Fruit fly (Drosophila melanogaster) whole organism, embryonic: ENCODE data around the gene Tnpo-SR.

Experiments used
- Atf6 ChIP-seq: fragments of 200-800 bp; sonication (Bioruptor generic); IDR thresholded peaks from 2 replicates; pipeline ENCODE4 v1.3.6; 2022; ENCODE audit warnings: missing biosample characterization, missing genetic modification characterization
- Bgb ChIP-seq: fragments of 200-800 bp; sonication (Bioruptor generic); IDR thresholded peaks from 2 replicates; pipeline ENCODE4 v1.3.6; 2022; ENCODE audit warnings: missing biosample characterization, missing genetic modification characterization; ENCODE audit not compliant: partially characterized antibody
- CG11085 ChIP-seq: fragments of 200-800 bp; sonication (Bioruptor generic); IDR thresholded peaks from 2 replicates; pipeline ENCODE4 v1.3.6; 2022; ENCODE audit warnings: missing biosample characterization, missing genetic modification characterization
- CG12104 ChIP-seq: fragments of 200-800 bp; sonication (Bioruptor generic); optimal IDR thresholded peaks from 3 replicates; lab custom pipeline; 2016; ENCODE audit warnings: missing biosample characterization, missing genetic modification characterization
- CG13624 ChIP-seq: fragments of 200-800 bp; sonication (Bioruptor generic); optimal IDR thresholded peaks from 2 replicates; lab custom pipeline; 2016; ENCODE audit warnings: missing biosample characterization, missing genetic modification characterization
- CG15514 ChIP-seq: fragments of 200-800 bp; sonication (Bioruptor generic); optimal IDR thresholded peaks from 3 replicates; lab custom pipeline; 2017; ENCODE audit warnings: missing biosample characterization, missing genetic modification characterization, mild to moderate bottlenecking, moderate library complexity, missing genetic modification reagents
- CG17829 ChIP-seq: fragments of 200-800 bp; optimal IDR thresholded peaks from 2 replicates; lab custom pipeline; 2019; ENCODE audit warnings: missing biosample characterization, mild to moderate bottlenecking, missing genetic modification characterization, moderate library complexity
- CG2889 ChIP-seq: fragments of 200-800 bp; sonication (Bioruptor generic); IDR thresholded peaks from 3 replicates; pipeline ENCODE4 v1.3.6; 2022; ENCODE audit warnings: missing biosample characterization, missing genetic modification characterization
- CG3163 ChIP-seq: fragments of 200-800 bp; sonication (Bioruptor generic); optimal IDR thresholded peaks from 3 replicates; lab custom pipeline; 2016; ENCODE audit warnings: missing biosample characterization, missing genetic modification characterization
- CG34224 ChIP-seq: fragments of 200-800 bp; sonication (Bioruptor generic); IDR thresholded peaks from 3 replicates; pipeline ENCODE4 v1.3.6; 2022; ENCODE audit warnings: missing biosample characterization, missing genetic modification characterization; ENCODE audit not compliant: partially characterized antibody
- CG3838 ChIP-seq: fragments of 200-800 bp; sonication (Bioruptor generic); optimal IDR thresholded peaks from 3 replicates; lab custom pipeline; 2016; ENCODE audit warnings: missing biosample characterization, missing genetic modification characterization
- CG4404 ChIP-seq: fragments of 200-800 bp; sonication (Bioruptor generic); IDR thresholded peaks from 2 replicates; pipeline ENCODE4 v1.3.6; 2022; ENCODE audit warnings: missing biosample characterization, missing genetic modification characterization
- CG4730 ChIP-seq: fragments of 200-800 bp; sonication (Bioruptor generic); IDR thresholded peaks from 2 replicates; pipeline ENCODE4 v1.3.6; 2022; ENCODE audit warnings: missing biosample characterization, missing genetic modification characterization
- CG4854 ChIP-seq: fragments of 200-800 bp; sonication (Bioruptor generic); optimal IDR thresholded peaks from 2 replicates; lab custom pipeline; 2016; ENCODE audit warnings: missing biosample characterization, missing genetic modification characterization, inconsistent platforms
- CG5180 ChIP-seq: fragments of 200-800 bp; sonication (Bioruptor generic); optimal IDR thresholded peaks from 3 replicates; lab custom pipeline; 2017; ENCODE audit warnings: missing biosample characterization, missing genetic modification characterization, mild to moderate bottlenecking, moderate library complexity, missing genetic modification reagents
- CG5953 ChIP-seq: fragments of 200-800 bp; sonication (Bioruptor generic); IDR thresholded peaks from 2 replicates; pipeline ENCODE4 v1.3.6; 2022; ENCODE audit warnings: missing biosample characterization, missing genetic modification characterization
- CG7786 ChIP-seq: fragments of 200-800 bp; sonication (Bioruptor generic); optimal IDR thresholded peaks from 2 replicates; lab custom pipeline; 2016; ENCODE audit warnings: missing biosample characterization, missing genetic modification characterization
- CG8359 ChIP-seq: fragments of 200-800 bp; sonication (Bioruptor generic); optimal IDR thresholded peaks from 2 replicates; lab custom pipeline; 2017; ENCODE audit warnings: missing biosample characterization, mild to moderate bottlenecking, missing genetic modification characterization, borderline replicate concordance
- CG8924 ChIP-seq: fragments of 200-800 bp; optimal IDR thresholded peaks from 3 replicates; lab custom pipeline; 2019; ENCODE audit warnings: missing biosample characterization, mild to moderate bottlenecking, missing genetic modification characterization, moderate library complexity
- CoRest ChIP-seq: fragments of 200-800 bp; sonication (Bioruptor generic); optimal IDR thresholded peaks from 3 replicates; lab custom pipeline; 2018; ENCODE audit warnings: missing biosample characterization, mild to moderate bottlenecking, missing genetic modification characterization, moderate library complexity
- Dek ChIP-seq: fragments of 200-800 bp; sonication (Bioruptor generic); optimal IDR thresholded peaks from 3 replicates; lab custom pipeline; 2019; ENCODE audit warnings: missing biosample characterization, mild to moderate bottlenecking, missing genetic modification characterization, moderate library complexity
- Drgx ChIP-seq: fragments of 200-800 bp; sonication (Bioruptor generic); IDR thresholded peaks from 2 replicates; pipeline ENCODE4 v1.3.6; 2022; ENCODE audit warnings: missing biosample characterization, missing genetic modification characterization
- E2f2 ChIP-seq: fragments of 200-800 bp; sonication (Bioruptor generic); IDR thresholded peaks from 2 replicates; pipeline ENCODE4 v1.3.6; 2022; ENCODE audit warnings: missing biosample characterization, missing genetic modification characterization
- Fer3 ChIP-seq: fragments of 200-800 bp; sonication (Bioruptor generic); optimal IDR thresholded peaks from 2 replicates; lab custom pipeline; 2018; ENCODE audit warnings: missing biosample characterization, mild to moderate bottlenecking, missing genetic modification characterization, moderate library complexity
- HHEX ChIP-seq: fragments of 200-800 bp; sonication (Bioruptor generic); optimal IDR thresholded peaks from 3 replicates; lab custom pipeline; 2017; ENCODE audit warnings: missing biosample characterization, mild to moderate bottlenecking, missing genetic modification characterization, missing genetic modification reagents
- Hr78 ChIP-seq, 2 experiments: fragments of 200-800 bp in 1 of 2; fragments of >200 bp in 1 of 2; sonication (Bioruptor generic) in 1 of 2; optimal IDR thresholded peaks; 2 replicates each; lab custom pipeline; 2017 to 2019; ENCODE audit warnings: missing biosample characterization in 2 of 2, missing genetic modification characterization in 2 of 2, mild to moderate bottlenecking in 1 of 2, moderate library complexity in 1 of 2
- MESR4 ChIP-seq: fragments of 200-800 bp; sonication (Bioruptor generic); optimal IDR thresholded peaks from 2 replicates; lab custom pipeline; 2018; ENCODE audit warnings: missing biosample characterization, mild to moderate bottlenecking, missing genetic modification characterization, moderate library complexity
- Ravus ChIP-seq: fragments of 200-800 bp; sonication (Bioruptor generic); IDR thresholded peaks from 2 replicates; pipeline ENCODE4 v1.3.6; 2022; ENCODE audit warnings: missing biosample characterization, missing genetic modification characterization
- Rfx ChIP-seq: fragments of 200-800 bp; sonication (Bioruptor generic); IDR thresholded peaks from 2 replicates; pipeline ENCODE4 v1.3.6; 2022; ENCODE audit warnings: missing biosample characterization, missing genetic modification characterization
- Sin3A ChIP-seq: fragments of >200 bp; optimal IDR thresholded peaks from 2 replicates; lab custom pipeline; 2018
- Six4 ChIP-seq: fragments of 200-800 bp; sonication (Bioruptor generic); optimal IDR thresholded peaks from 2 replicates; lab custom pipeline; 2016; ENCODE audit warnings: missing biosample characterization, missing genetic modification characterization
- cad ChIP-seq: fragments of >200 bp; optimal IDR thresholded peaks from 2 replicates; lab custom pipeline; 2017; ENCODE audit warnings: missing biosample characterization, missing genetic modification characterization
- cg ChIP-seq: fragments of 200-800 bp; sonication (Bioruptor generic); optimal IDR thresholded peaks from 3 replicates; lab custom pipeline; 2019; ENCODE audit warnings: missing biosample characterization, mild to moderate bottlenecking, missing genetic modification characterization, moderate library complexity
- crol ChIP-seq: fragments of 200-800 bp; sonication (Bioruptor generic); IDR thresholded peaks from 2 replicates; pipeline ENCODE4 v1.3.6; 2022; ENCODE audit warnings: missing biosample characterization, missing genetic modification characterization
- fd96Cb ChIP-seq: fragments of 200-800 bp; sonication (Bioruptor generic); optimal IDR thresholded peaks from 2 replicates; lab custom pipeline; 2018; ENCODE audit warnings: missing biosample characterization, mild to moderate bottlenecking, missing genetic modification characterization, moderate library complexity
- ftz-f1 ChIP-seq: fragments of 200-800 bp; sonication (Bioruptor generic); optimal IDR thresholded peaks from 2 replicates; lab custom pipeline; 2016; ENCODE audit warnings: missing biosample characterization, missing genetic modification characterization
- grn ChIP-seq: fragments of 200-800 bp; sonication (Bioruptor generic); optimal IDR thresholded peaks from 3 replicates; lab custom pipeline; 2017; ENCODE audit warnings: missing biosample characterization, missing genetic modification characterization
- gt ChIP-seq: fragments of 200-800 bp; sonication (Bioruptor generic); IDR thresholded peaks from 2 replicates; pipeline ENCODE4 v1.3.6; 2022; ENCODE audit warnings: missing biosample characterization, missing genetic modification characterization
- maf-S ChIP-seq: fragments of 200-800 bp; sonication (Bioruptor generic); optimal IDR thresholded peaks from 2 replicates; lab custom pipeline; 2016; ENCODE audit warnings: missing biosample characterization, missing genetic modification characterization
- onecut ChIP-seq: fragments of 200-800 bp; sonication (Bioruptor generic); IDR thresholded peaks from 2 replicates; pipeline ENCODE4 v1.3.6; 2022; ENCODE audit warnings: missing biosample characterization, missing genetic modification characterization
- psq ChIP-seq: fragments of 200-800 bp; sonication (Bioruptor generic); optimal IDR thresholded peaks from 2 replicates; lab custom pipeline; 2017; ENCODE audit warnings: missing biosample characterization, missing genetic modification characterization
- pzg ChIP-seq: fragments of 200-800 bp; sonication (Bioruptor generic); optimal IDR thresholded peaks from 3 replicates; lab custom pipeline; 2018; ENCODE audit warnings: missing biosample characterization, mild to moderate bottlenecking, missing genetic modification characterization, moderate library complexity
- ranshi ChIP-seq: fragments of 200-800 bp; sonication (Bioruptor generic); IDR thresholded peaks from 2 replicates; pipeline ENCODE4 v1.3.6; 2022; ENCODE audit warnings: missing biosample characterization, missing genetic modification characterization
- row ChIP-seq: fragments of 200-800 bp; sonication (Bioruptor generic); IDR thresholded peaks from 3 replicates; pipeline ENCODE4 v1.3.6; 2022; ENCODE audit warnings: missing biosample characterization, missing genetic modification characterization
- sima ChIP-seq: fragments of 200-800 bp; sonication (Bioruptor generic); optimal IDR thresholded peaks from 2 replicates; lab custom pipeline; 2016; ENCODE audit warnings: missing biosample characterization, missing genetic modification characterization
- sob ChIP-seq: fragments of 200-800 bp; sonication (Bioruptor generic); IDR thresholded peaks from 2 replicates; pipeline ENCODE4 v1.3.6; 2022; ENCODE audit warnings: missing biosample characterization, missing genetic modification characterization
- tap ChIP-seq: fragments of 200-800 bp; optimal IDR thresholded peaks from 3 replicates; lab custom pipeline; 2019; ENCODE audit warnings: missing biosample characterization, mild to moderate bottlenecking, missing genetic modification characterization, moderate library complexity
- toy ChIP-seq: fragments of 200-800 bp; sonication (Bioruptor generic); IDR thresholded peaks from 2 replicates; pipeline ENCODE4 v1.3.6; 2022; ENCODE audit warnings: missing biosample characterization, missing genetic modification characterization
- vfl ChIP-seq: fragments of 200-800 bp; sonication (Bioruptor generic); optimal IDR thresholded peaks from 2 replicates; lab custom pipeline; 2016; ENCODE audit warnings: missing biosample characterization, missing genetic modification characterization
- zen ChIP-seq: fragments of 200-800 bp; sonication (Bioruptor generic); optimal IDR thresholded peaks from 3 replicates; lab custom pipeline; 2018; ENCODE audit warnings: missing biosample characterization, mild to moderate bottlenecking, missing genetic modification characterization, moderate library complexity

The Tnpo-SR gene

DNA sequence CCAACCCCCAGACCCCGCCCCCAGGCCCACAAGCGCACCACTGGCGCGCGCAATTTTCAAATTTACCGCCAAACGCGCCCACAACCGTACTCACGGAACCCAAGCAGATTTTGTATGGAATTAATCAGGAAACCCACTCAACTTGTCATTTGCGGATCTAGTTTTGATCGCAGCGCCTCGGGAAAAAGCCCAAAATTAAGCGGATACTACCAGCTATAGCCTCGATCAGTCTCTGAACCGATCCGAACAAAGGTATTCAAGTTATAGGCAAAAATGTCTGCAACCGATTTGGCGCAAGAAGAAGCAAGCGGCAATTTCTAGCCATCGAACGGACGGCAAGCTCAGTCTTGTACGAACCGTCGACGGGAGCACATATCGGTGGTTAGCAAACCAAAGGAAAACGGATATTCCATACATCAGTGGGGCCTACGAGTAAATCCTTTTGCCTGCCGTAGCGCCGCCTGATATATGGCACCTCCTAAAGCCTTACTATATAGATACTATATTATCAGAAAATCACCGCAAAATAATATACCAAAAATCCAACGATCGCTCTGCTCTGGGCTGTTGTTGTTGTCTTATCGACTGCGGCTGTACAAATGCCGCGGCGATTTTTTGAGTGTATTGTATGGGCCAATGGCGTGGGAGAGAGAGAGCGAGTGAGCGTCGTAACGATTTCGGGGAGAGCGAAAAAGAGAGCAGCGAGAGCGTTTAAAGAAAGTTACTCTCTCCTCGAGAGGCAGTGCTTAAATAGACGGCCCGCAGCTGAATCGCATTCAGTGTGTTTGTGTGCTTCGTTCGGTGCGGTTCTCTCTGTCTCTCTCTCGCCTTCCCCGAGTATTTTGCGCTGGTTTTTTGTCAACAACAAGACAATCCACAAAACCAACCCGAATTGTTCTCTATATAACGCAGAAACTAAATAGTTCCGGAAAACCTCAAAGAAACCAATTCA is 7.0 kb upstream of the Tnpo-SR start, which contains the start of gene Pgk (continued):
- TF ChIP-seq crol (GFP tag; lab: Robert Waterston, UW) (no peak), CG11085 (GFP tag; lab: Robert Waterston, UW) (no peak), Dek (tag; lab: Kevin White, UChicago) (peak; percentile 55), CG4404 (GFP tag; lab: Robert Waterston, UW) (no peak), HHEX (GFP tag; lab: Kevin White, UChicago) (peak; percentile 55), vfl (no peak), Sin3A (lab: Kevin White, UChicago) (no peak), grn (GFP tag; lab: Kevin White, UChicago) (peak; percentile 5), CG5953 (GFP tag; lab: Robert Waterston, UW) (no peak), Six4 (GFP tag; lab: Kevin White, UChicago) (no peak), CG15514 (GFP tag; lab: Kevin White, UChicago) (peak; percentile 20), onecut (GFP tag; lab: Robert Waterston, UW) (peak; percentile 59), pzg (GFP tag; lab: Kevin White, UChicago) (peak; percentile 32), CG13624 (GFP tag; lab: Kevin White, UChicago) (no peak), gt (GFP tag; lab: Robert Waterston, UW) (no peak), ranshi (GFP tag; lab: Robert Waterston, UW) (no peak), Rfx (GFP tag; lab: Robert Waterston, UW) (no peak), Hr78 (GFP tag; optimal IDR thresholded peaks at IDR 0.05; lab: Kevin White, UChicago) (no peak), zen (no peak), CG7786 (GFP tag; lab: Kevin White, UChicago) (no peak), Ravus (GFP tag; lab: Robert Waterston, UW) (no peak), Atf6 (GFP tag; lab: Robert Waterston, UW) (no peak), CG8924 (tag; lab: Kevin White, UChicago) (peak; percentile 61), CG3163 (peak; percentile 24), CG4730 (GFP tag; lab: Robert Waterston, UW) (no peak), CG5180 (GFP tag; lab: Kevin White, UChicago) (peak; percentile 69), CoRest (peak; percentile 31), Fer3 (peak; percentile 45), sima (GFP tag; lab: Kevin White, UChicago) (no peak), CG3838 (GFP tag; lab: Kevin White, UChicago) (peak; percentile 5), maf-S (GFP tag; lab: Kevin White, UChicago) (no peak), CG2889 (GFP tag; lab: Robert Waterston, UW) (no peak), fd96Cb (tag; lab: Kevin White, UChicago) (no peak), E2f2 (GFP tag; lab: Robert Waterston, UW) (no peak), tap (peak; percentile 14), MESR4 (GFP tag; lab: Kevin White, UChicago) (peak; percentile 39), Bgb (GFP tag; lab: Robert Waterston, UW) (no peak), sob (GFP tag; lab: Robert Waterston, UW) (no peak), ftz-f1 (GFP tag; lab: Kevin White, UChicago) (no peak), cg (GFP tag; lab: Kevin White, UChicago) (peak; percentile 41), CG8359 (GFP tag; lab: Kevin White, UChicago) (no peak), CG34224 (GFP tag; lab: Robert Waterston, UW) (no peak), Drgx (no peak), CG17829 (tag; lab: Kevin White, UChicago) (peak; percentile 4), psq (GFP tag; lab: Kevin White, UChicago) (no peak), row (GFP tag; lab: Robert Waterston, UW) (no peak), CG12104 (GFP tag; lab: Kevin White, UChicago) (no peak), toy (GFP tag; lab: Robert Waterston, UW) (no peak), CG4854 (peak; percentile 3), cad (GFP tag; lab: Kevin White, UChicago) (no peak)
